Worm (Caenorhabditis elegans): Measurements from ENCODE around the gene clec-215.

ce11 chrV:7587637-7588036 lies 24.5 kb upstream of the clec-215 start, which contains the start of the genes F19F10.11 and C50E3.5:
- TF ChIP-seq pha-2 (tag; optimal IDR thresholded peaks at IDR 0.05), result no peak
- TF ChIP-seq ahr-1 (tag; optimal IDR thresholded peaks at IDR 0.05), result no peak
- TF ChIP-seq ama-1 (optimal IDR thresholded peaks at IDR 0.05), result no peak
- no peak for TF ChIP-seq pqm-1 (tag; optimal IDR thresholded peaks at IDR 0.05)
- no peak for TF ChIP-seq nfya-1 (tag; optimal IDR thresholded peaks at IDR 0.05)
- TF ChIP-seq pha-4 (tag; optimal IDR thresholded peaks at IDR 0.05), result no peak
- TF ChIP-seq C08G9.2 (tag; optimal IDR thresholded peaks at IDR 0.05), result no peak
- no peak for TF ChIP-seq elt-4 (tag; optimal IDR thresholded peaks at IDR 0.05)
- no peak for TF ChIP-seq nhr-11 (tag; optimal IDR thresholded peaks at IDR 0.05)
